Fruit fly (Drosophila melanogaster) whole organism, wandering third instar larva: ENCODE data around the gene tai.

Experiments
- HLH106 ChIP-seq: fragments of 200-800 bp; optimal IDR thresholded peaks from 3 replicates; lab custom pipeline; 2019; ENCODE audit warnings: missing biosample characterization, mild to moderate bottlenecking, missing genetic modification characterization, moderate library complexity
- Hr78 ChIP-seq: fragments of >200 bp; optimal IDR thresholded peaks from 2 replicates; lab custom pipeline; 2017; ENCODE audit warnings: missing biosample characterization, missing genetic modification characterization
- Hr83 ChIP-seq: fragments of 200-300 bp; sonication (Bioruptor generic); optimal IDR thresholded peaks from 2 replicates; lab custom pipeline; 2016; ENCODE audit warnings: missing biosample characterization, mild to moderate bottlenecking, missing genetic modification characterization, moderate library complexity; ENCODE audit not compliant: poor library complexity, severe bottlenecking
- Mio ChIP-seq: sonication (Bioruptor generic); optimal IDR thresholded peaks from 2 replicates; lab custom pipeline; 2016; ENCODE audit warnings: missing biosample characterization, missing genetic modification characterization
- Myc ChIP-seq: fragments of >200 bp; optimal IDR thresholded peaks from 2 replicates; lab custom pipeline; 2017
- N ChIP-seq: fragments of >200 bp; optimal IDR thresholded peaks from 2 replicates; lab custom pipeline; 2018; ENCODE audit warnings: missing biosample characterization, missing external identifiers, missing genetic modification characterization
- brk ChIP-seq: fragments of 200-800 bp; sonication (Bioruptor generic); optimal IDR thresholded peaks from 2 replicates; lab custom pipeline; 2016; ENCODE audit warnings: missing biosample characterization, mild to moderate bottlenecking, missing genetic modification characterization
- lola ChIP-seq: fragments of >200 bp; optimal IDR thresholded peaks from 2 replicates; lab custom pipeline; 2017; ENCODE audit warnings: missing biosample characterization, missing genetic modification characterization
- pan ChIP-seq: fragments of >200 bp; optimal IDR thresholded peaks from 2 replicates; lab custom pipeline; 2017
- psq ChIP-seq: fragments of 200-800 bp; sonication (Bioruptor generic); optimal IDR thresholded peaks from 3 replicates; lab custom pipeline; 2017; ENCODE audit warnings: missing biosample characterization, mild to moderate bottlenecking, missing genetic modification characterization, moderate library complexity
- sage ChIP-seq: fragments of 200-800 bp; sonication (Bioruptor generic); optimal IDR thresholded peaks from 2 replicates; lab custom pipeline; 2016; ENCODE audit warnings: missing biosample characterization, mild to moderate bottlenecking, missing genetic modification characterization
- sv ChIP-seq: fragments of 200-800 bp; sonication (Bioruptor generic); optimal IDR thresholded peaks from 3 replicates; lab custom pipeline; 2016; ENCODE audit warnings: missing biosample characterization, missing genetic modification characterization
- usp ChIP-seq: fragments of >200 bp; optimal IDR thresholded peaks from 2 replicates; lab custom pipeline; 2017; ENCODE audit warnings: missing biosample characterization, missing genetic modification characterization

DNA sequence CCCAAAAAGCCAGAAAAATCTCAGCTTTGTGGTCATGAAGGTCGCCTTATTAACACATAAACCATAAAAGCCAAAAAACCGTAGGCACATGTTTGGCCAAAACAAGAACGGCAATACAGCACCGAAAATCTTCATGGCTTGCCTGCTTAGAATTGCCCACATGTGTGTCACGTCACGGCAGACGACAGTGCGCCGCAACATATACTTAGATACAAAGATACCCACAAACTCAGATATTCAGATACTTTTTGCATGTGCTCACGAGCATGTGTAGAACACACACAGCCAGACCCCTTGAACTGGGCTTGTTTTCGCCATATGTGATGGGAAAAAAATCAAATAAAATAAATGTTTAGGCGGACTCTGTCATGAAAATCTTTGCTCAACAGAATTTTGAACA is 15.8 kb upstream of the tai start:
- no peak for TF ChIP-seq Mio
- no peak for TF ChIP-seq usp (GFP tag; lab: Kevin White, UChicago)
- no peak for TF ChIP-seq pan (lab: Kevin White, UChicago)
- no peak for TF ChIP-seq psq
- no peak for TF ChIP-seq sv (GFP tag; lab: Kevin White, UChicago)
- TF ChIP-seq N (GFP tag; lab: Kevin White, UChicago): no peak
- TF ChIP-seq lola (GFP tag; lab: Kevin White, UChicago): no peak
- TF ChIP-seq Hr83 (GFP tag; lab: Kevin White, UChicago): no peak
- no peak for TF ChIP-seq brk (GFP tag; lab: Kevin White, UChicago)
- no peak for TF ChIP-seq HLH106
- TF ChIP-seq Hr78: no peak
- TF ChIP-seq Myc (lab: Kevin White, UChicago): no peak
- TF ChIP-seq sage: no peak
